Fruit fly (Drosophila melanogaster): ENCODE data around the gene CG43439.
A peak's percentile ranks its signal among the peaks of the same experiment; 100 is the strongest.

The CG43439 gene

dm6 chr3L:6978030-6978683 lies 6.2 kb downstream of the CG43439 start (continued):
- peak; percentile 37 for TF ChIP-seq CG31627 (GFP tag; optimal IDR thresholded peaks at IDR 0.05)
- peak; percentile 28 for TF ChIP-seq lz (GFP tag; optimal IDR thresholded peaks at IDR 0.05)
- TF ChIP-seq eg (GFP tag; IDR thresholded peaks at IDR 0.05): peak; percentile 73
- TF ChIP-seq CG9139 (GFP tag; optimal IDR thresholded peaks at IDR 0.05): no peak
- peak; percentile 7 for TF ChIP-seq CG34406 (GFP tag; optimal IDR thresholded peaks at IDR 0.05)
- TF ChIP-seq fd59A (GFP tag; optimal IDR thresholded peaks at IDR 0.05): no peak

dm6 chr3L:6977391-6977790 lies 7.0 kb downstream of the CG43439 start:
- TF ChIP-seq CG34406 (GFP tag; optimal IDR thresholded peaks at IDR 0.05) (peak; percentile 70), Sox102F (GFP tag; optimal IDR thresholded peaks at IDR 0.05) (peak; percentile 62), CG11294 (GFP tag; IDR thresholded peaks at IDR 0.05) (peak; percentile 67), CG6854 (GFP tag; optimal IDR thresholded peaks at IDR 0.05) (peak; percentile 34), Hr39 (GFP tag; optimal IDR thresholded peaks at IDR 0.05) (peak; percentile 20), net (GFP tag; optimal IDR thresholded peaks at IDR 0.05) (peak; percentile 54), Hr4 (GFP tag; optimal IDR thresholded peaks at IDR 0.05) (peak; percentile 73), achi (GFP tag; optimal IDR thresholded peaks at IDR 0.05) (peak; percentile 77), salr (GFP tag; optimal IDR thresholded peaks at IDR 0.05) (peak in 1 of 2 experiments; percentile 53), CG10669 (GFP tag; optimal IDR thresholded peaks at IDR 0.05) (peak; percentile 60), OdsH (GFP tag; optimal IDR thresholded peaks at IDR 0.05) (peak; percentile 78), Blimp-1 (GFP tag; optimal IDR thresholded peaks at IDR 0.05) (peak; percentile 31), CG11902 (GFP tag; optimal IDR thresholded peaks at IDR 0.05) (peak; percentile 29), fd85E (GFP tag; optimal IDR thresholded peaks at IDR 0.05) (no peak), Gug (GFP tag; IDR thresholded peaks at IDR 0.05) (peak; percentile 82), CG8119 (GFP tag; IDR thresholded peaks at IDR 0.05) (peak; percentile 87), Lpt (GFP tag; optimal IDR thresholded peaks at IDR 0.05) (peak; percentile 79), Hr38 (GFP tag; optimal IDR thresholded peaks at IDR 0.05) (no peak), CG3919 (GFP tag; optimal IDR thresholded peaks at IDR 0.05) (peak; percentile 73), CG8319 (GFP tag; optimal IDR thresholded peaks at IDR 0.05) (peak; percentile 29), CG7368 (GFP tag; optimal IDR thresholded peaks at IDR 0.05) (peak; percentile 21), dac (GFP tag; optimal IDR thresholded peaks at IDR 0.05) (peak; percentile 10), CG16779 (tag; optimal IDR thresholded peaks at IDR 0.05) (peak; percentile 37), svp (GFP tag) (peak; percentile 89), Sox14 (GFP tag; optimal IDR thresholded peaks at IDR 0.05) (peak; percentile 17), topi (GFP tag; optimal IDR thresholded peaks at IDR 0.05) (peak; percentile 57), fd59A (GFP tag; optimal IDR thresholded peaks at IDR 0.05) (peak; percentile 7), acj6 (GFP tag; optimal IDR thresholded peaks at IDR 0.05) (peak; percentile 67), CG11762 (GFP tag; optimal IDR thresholded peaks at IDR 0.05; ENCODE audit: insufficient read depth) (peak; percentile 52), CG9139 (GFP tag; optimal IDR thresholded peaks at IDR 0.05) (no peak), CG10631 (GFP tag; optimal IDR thresholded peaks at IDR 0.05) (peak; percentile 75), Eip75B (GFP tag; optimal IDR thresholded peaks at IDR 0.05) (peak; percentile 17), fkh (GFP tag; optimal IDR thresholded peaks at IDR 0.05) (no peak), lz (GFP tag; optimal IDR thresholded peaks at IDR 0.05) (peak; percentile 36), CG15336 (GFP tag; IDR thresholded peaks at IDR 0.05) (peak; percentile 91), CG1621 (tag; optimal IDR thresholded peaks at IDR 0.05) (peak; percentile 22), Sox15 (GFP tag; optimal IDR thresholded peaks at IDR 0.05) (peak; percentile 13), CG31627 (GFP tag; optimal IDR thresholded peaks at IDR 0.05) (peak; percentile 17), CG6163 (GFP tag; IDR thresholded peaks at IDR 0.05) (peak; percentile 92), cyc (GFP tag; optimal IDR thresholded peaks at IDR 0.05) (peak; percentile 46), pdm3 (GFP tag; optimal IDR thresholded peaks at IDR 0.05) (peak; percentile 41), dsx (GFP tag; optimal IDR thresholded peaks at IDR 0.05; ENCODE audit: poor library complexity, severe bottlenecking) (peak; percentile 28), Ets21C (GFP tag; optimal IDR thresholded peaks at IDR 0.05) (peak; percentile 28), spab (GFP tag; optimal IDR thresholded peaks at IDR 0.05) (peak; percentile 21), CG6808 (GFP tag; optimal IDR thresholded peaks at IDR 0.05) (peak; percentile 50), CG4318 (GFP tag; optimal IDR thresholded peaks at IDR 0.05) (peak; percentile 66), CG32006 (GFP tag; optimal IDR thresholded peaks at IDR 0.05) (peak; percentile 79)
